Fruit fly (Drosophila melanogaster): ENCODE results near the gene CG42266.

CG42266 gene

DNA sequence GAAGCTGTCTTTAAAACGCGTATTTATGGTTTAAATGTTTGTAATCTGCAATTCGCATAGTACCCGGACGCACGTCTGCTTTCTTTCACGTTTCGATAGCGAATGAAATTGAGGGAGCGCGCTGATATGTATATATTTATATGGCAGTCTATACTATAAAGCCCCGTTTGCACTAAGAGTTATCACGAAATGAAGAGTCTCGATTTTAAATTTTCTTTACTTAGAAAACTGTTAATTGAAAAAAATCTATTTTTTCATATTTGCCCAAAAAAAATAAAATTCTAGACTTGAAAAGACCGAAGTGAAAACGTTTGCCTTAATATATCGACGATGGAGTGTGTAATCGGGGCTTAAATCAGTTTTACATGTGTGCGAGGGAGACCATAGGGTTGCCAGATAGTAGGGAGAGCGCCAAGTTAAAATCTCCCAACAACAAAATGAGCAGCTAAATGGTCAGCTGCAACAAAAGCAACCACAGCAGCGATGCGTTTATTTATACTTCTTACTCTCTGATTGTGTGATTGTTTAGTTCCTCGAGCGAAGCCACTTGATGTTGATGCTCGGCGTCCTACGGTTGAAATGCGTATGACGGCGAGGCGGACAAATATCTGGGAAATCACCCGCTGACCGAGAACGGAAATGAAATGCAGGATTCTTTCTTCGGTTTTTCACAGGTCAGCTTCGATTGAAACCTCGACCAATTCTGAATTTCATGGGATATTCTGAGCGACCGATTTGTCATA is 14.5 kb downstream of the CG42266 start, which contains the start of gene cact (continued):
- TF ChIP-seq lab (GFP tag; optimal IDR thresholded peaks at IDR 0.05) (peak; percentile 95), CG10267 (tag; optimal IDR thresholded peaks at IDR 0.05) (peak; percentile 90), trem (tag; optimal IDR thresholded peaks at IDR 0.05) (peak; percentile 94), CG33213 (GFP tag; optimal IDR thresholded peaks at IDR 0.05) (peak; percentile 93), CG4424 (GFP tag; optimal IDR thresholded peaks at IDR 0.05) (peak; percentile 92), CoRest (tag; optimal IDR thresholded peaks at IDR 0.05) (peak; percentile 92), vnd (GFP tag; IDR thresholded peaks at IDR 0.05; ENCODE audit: partially characterized antibody) (peak; percentile 51; the same call in 2 of the 3 replicates), gem (tag; optimal IDR thresholded peaks at IDR 0.05) (peak; percentile 97), Dip3 (GFP tag; optimal IDR thresholded peaks at IDR 0.05) (peak; percentile 94), CG6175 (GFP tag; IDR thresholded peaks at IDR 0.05) (peak; percentile 78; the same call in 1 of the 3 replicates), Drgx (GFP tag; IDR thresholded peaks at IDR 0.05) (peak; percentile 91), CG4617 (GFP tag; optimal IDR thresholded peaks at IDR 0.05; ENCODE audit: borderline replicate concordance) (peak; percentile 41), maf-S (GFP tag; optimal IDR thresholded peaks at IDR 0.05) (peak; percentile 90), sd (tag; optimal IDR thresholded peaks at IDR 0.05) (no peak), fd96Cb (tag; optimal IDR thresholded peaks at IDR 0.05) (peak; percentile 88), Dip2 (GFP tag; IDR thresholded peaks at IDR 0.05) (no peak), unc-4 (GFP tag; IDR thresholded peaks at IDR 0.05; ENCODE audit: partially characterized antibody) (peak; percentile 63), Gug (GFP tag; IDR thresholded peaks at IDR 0.05) (peak; percentile 87), CG17802 (tag; optimal IDR thresholded peaks at IDR 0.05) (peak; percentile 100), Dref (GFP tag; IDR thresholded peaks at IDR 0.05) (no peak), hb (GFP tag; IDR thresholded peaks at IDR 0.05; ENCODE audit: partially characterized antibody) (no peak), CG7745 (tag; optimal IDR thresholded peaks at IDR 0.05) (peak; percentile 15), CG10147 (GFP tag; optimal IDR thresholded peaks at IDR 0.05) (peak; percentile 92), nau (GFP tag; optimal IDR thresholded peaks at IDR 0.05) (peak; percentile 83), H2.0 (GFP tag; IDR thresholded peaks at IDR 0.05) (peak; percentile 88), z (GFP tag; IDR thresholded peaks at IDR 0.05) (0 out of 3 replicates have a peak, but pooled peaks have one; percentile 14), ssp (GFP tag; IDR thresholded peaks at IDR 0.05) (peak; percentile 94), onecut (GFP tag; IDR thresholded peaks at IDR 0.05) (peak; percentile 66), CG18599 (GFP tag; optimal IDR thresholded peaks at IDR 0.05) (peak; percentile 94), CG34224 (GFP tag; IDR thresholded peaks at IDR 0.05; ENCODE audit: partially characterized antibody) (no peak), CG6272 (GFP tag; IDR thresholded peaks at IDR 0.05) (peak; percentile 88), gro (GFP tag; optimal IDR thresholded peaks at IDR 0.05) (peak; percentile 95), wek (GFP tag; optimal IDR thresholded peaks at IDR 0.05) (peak; percentile 64), Pdp1 (GFP tag; optimal IDR thresholded peaks at IDR 0.05) (peak; percentile 92 to 94), CG7556 (GFP tag; optimal IDR thresholded peaks at IDR 0.05) (peak; percentile 91), CG1832 (GFP tag; optimal IDR thresholded peaks at IDR 0.05) (no peak), tin (GFP tag; optimal IDR thresholded peaks at IDR 0.05) (peak; percentile 91), slou (GFP tag; optimal IDR thresholded peaks at IDR 0.05) (peak; percentile 82), Chrac-16 (GFP tag; optimal IDR thresholded peaks at IDR 0.05) (peak; percentile 96), Myb (GFP tag; optimal IDR thresholded peaks at IDR 0.05) (peak; percentile 82), NFAT (GFP tag; IDR thresholded peaks at IDR 0.05) (peak; percentile 87), Hand (GFP tag; optimal IDR thresholded peaks at IDR 0.05) (peak; percentile 64), ERR (GFP tag; optimal IDR thresholded peaks at IDR 0.05) (peak; percentile 90), Hr39 (optimal IDR thresholded peaks at IDR 0.05) (no peak), CG17829 (tag; optimal IDR thresholded peaks at IDR 0.05) (peak; percentile 95), lmd (GFP tag; IDR thresholded peaks at IDR 0.05) (peak; percentile 92), Adf1 (GFP tag; IDR thresholded peaks at IDR 0.05) (peak; percentile 65; the same call in 1 of the 2 replicates), gcm2 (GFP tag; optimal IDR thresholded peaks at IDR 0.05) (peak; percentile 76), odd (GFP tag; optimal IDR thresholded peaks at IDR 0.05) (peak; percentile 72)

All from whole organism, embryonic.